Fruit fly (Drosophila melanogaster) whole organism, embryonic: ENCODE data around the gene CG45049.

Source experiments
- Atf3 ChIP-seq: fragments of 200-800 bp; sonication (Bioruptor generic); optimal IDR thresholded peaks from 3 replicates; lab custom pipeline; 2016; ENCODE audit warnings: missing biosample characterization, missing genetic modification characterization
- Atf6 ChIP-seq: fragments of 200-800 bp; sonication (Bioruptor generic); IDR thresholded peaks from 2 replicates; pipeline ENCODE4 v1.3.6; 2022; ENCODE audit warnings: missing biosample characterization, missing genetic modification characterization
- B-H2 ChIP-seq: fragments of 200-800 bp; sonication (Bioruptor generic); optimal IDR thresholded peaks from 2 replicates; lab custom pipeline; 2018; ENCODE audit warnings: missing biosample characterization, mild to moderate bottlenecking, missing genetic modification characterization
- BtbVII ChIP-seq: fragments of 200-800 bp; sonication (Bioruptor generic); optimal IDR thresholded peaks from 3 replicates; lab custom pipeline; 2017; ENCODE audit warnings: missing biosample characterization, mild to moderate bottlenecking, missing genetic modification characterization
- CG11085 ChIP-seq: fragments of 200-800 bp; sonication (Bioruptor generic); IDR thresholded peaks from 2 replicates; pipeline ENCODE4 v1.3.6; 2022; ENCODE audit warnings: missing biosample characterization, missing genetic modification characterization
- CG11093 ChIP-seq: fragments of 200-800 bp; sonication (Bioruptor generic); IDR thresholded peaks from 3 replicates; pipeline ENCODE4 v1.3.6; 2022; ENCODE audit warnings: missing biosample characterization, missing genetic modification characterization
- CG11456 ChIP-seq: fragments of 200-800 bp; sonication (Bioruptor generic); IDR thresholded peaks from 3 replicates; pipeline ENCODE4 v1.3.6; 2022; ENCODE audit warnings: missing biosample characterization, missing genetic modification characterization
- CG12744 ChIP-seq: fragments of 200-800 bp; sonication (Bioruptor generic); optimal IDR thresholded peaks from 2 replicates; lab custom pipeline; 2016; ENCODE audit warnings: missing biosample characterization, missing genetic modification characterization
- CG13287 ChIP-seq: fragments of 200-800 bp; sonication (Bioruptor generic); IDR thresholded peaks from 2 replicates; pipeline ENCODE4 v1.3.6; 2022; ENCODE audit warnings: missing biosample characterization, missing genetic modification characterization; ENCODE audit not compliant: partially characterized antibody
- CG14014 ChIP-seq: fragments of 200-800 bp; sonication (Bioruptor generic); IDR thresholded peaks from 2 replicates; pipeline ENCODE4 v1.3.6; 2022; ENCODE audit warnings: missing biosample characterization, missing genetic modification characterization
- CG14965 ChIP-seq: fragments of 200-800 bp; sonication (Bioruptor generic); optimal IDR thresholded peaks from 2 replicates; lab custom pipeline; 2016; ENCODE audit warnings: missing biosample characterization, missing genetic modification characterization, borderline replicate concordance
- CG15696 ChIP-seq: fragments of 200-800 bp; sonication (Bioruptor generic); optimal IDR thresholded peaks from 2 replicates; lab custom pipeline; 2019; ENCODE audit warnings: missing biosample characterization, mild to moderate bottlenecking, missing genetic modification characterization, moderate library complexity
- CG16815 ChIP-seq: fragments of 200-800 bp; sonication (Bioruptor generic); optimal IDR thresholded peaks from 3 replicates; lab custom pipeline; 2017; ENCODE audit warnings: missing biosample characterization, mild to moderate bottlenecking, missing genetic modification characterization
- CG17802 ChIP-seq: fragments of 200-800 bp; sonication (Bioruptor generic); optimal IDR thresholded peaks from 2 replicates; lab custom pipeline; 2018; ENCODE audit warnings: missing biosample characterization, mild to moderate bottlenecking, missing genetic modification characterization, moderate library complexity
- CG31441 ChIP-seq: fragments of 200-800 bp; sonication (Bioruptor generic); IDR thresholded peaks from 2 replicates; pipeline ENCODE4 v1.3.6; 2022; ENCODE audit warnings: missing biosample characterization, missing genetic modification characterization
- CG3838 ChIP-seq: fragments of 200-800 bp; sonication (Bioruptor generic); optimal IDR thresholded peaks from 3 replicates; lab custom pipeline; 2016; ENCODE audit warnings: missing biosample characterization, missing genetic modification characterization
- CG42726 ChIP-seq: fragments of 200-800 bp; sonication (Bioruptor generic); IDR thresholded peaks from 2 replicates; pipeline ENCODE4 v1.3.6; 2022; ENCODE audit warnings: missing biosample characterization, missing genetic modification characterization; ENCODE audit not compliant: partially characterized antibody
- CG4282 ChIP-seq: fragments of 200-800 bp; sonication (Bioruptor generic); optimal IDR thresholded peaks from 2 replicates; lab custom pipeline; 2016; ENCODE audit warnings: missing biosample characterization, missing genetic modification characterization
- CG4360 ChIP-seq: fragments of 200-800 bp; sonication (Bioruptor generic); IDR thresholded peaks from 2 replicates; pipeline ENCODE4 v1.3.6; 2022; ENCODE audit warnings: missing biosample characterization, missing genetic modification characterization
- CG4707 ChIP-seq: fragments of 200-800 bp; sonication (Bioruptor generic); optimal IDR thresholded peaks from 2 replicates; lab custom pipeline; 2018; ENCODE audit warnings: missing biosample characterization, mild to moderate bottlenecking, missing genetic modification characterization, moderate library complexity
- CG6683 ChIP-seq: fragments of 200-800 bp; sonication (Bioruptor generic); optimal IDR thresholded peaks from 2 replicates; lab custom pipeline; 2017; ENCODE audit warnings: missing biosample characterization, mild to moderate bottlenecking, missing genetic modification characterization, missing genetic modification reagents
- CG8924 ChIP-seq: fragments of 200-800 bp; optimal IDR thresholded peaks from 3 replicates; lab custom pipeline; 2019; ENCODE audit warnings: missing biosample characterization, mild to moderate bottlenecking, missing genetic modification characterization, moderate library complexity
- CG9609 ChIP-seq: fragments of 200-800 bp; sonication (Bioruptor generic); optimal IDR thresholded peaks from 3 replicates; lab custom pipeline; 2016; ENCODE audit warnings: missing biosample characterization, missing genetic modification characterization
- CG9932 ChIP-seq: fragments of 200-800 bp; sonication (Bioruptor generic); IDR thresholded peaks from 2 replicates; pipeline ENCODE4 v1.3.6; 2022; ENCODE audit warnings: missing biosample characterization, missing genetic modification characterization
- Camta ChIP-seq: fragments of 200-800 bp; sonication (Bioruptor generic); optimal IDR thresholded peaks from 2 replicates; lab custom pipeline; 2016; ENCODE audit warnings: missing biosample characterization, missing genetic modification characterization
- Dip3 ChIP-seq: fragments of 200-800 bp; sonication (Bioruptor generic); optimal IDR thresholded peaks from 3 replicates; lab custom pipeline; 2016; ENCODE audit warnings: missing biosample characterization, missing genetic modification characterization
- Drgx ChIP-seq: fragments of 200-800 bp; sonication (Bioruptor generic); IDR thresholded peaks from 2 replicates; pipeline ENCODE4 v1.3.6; 2022; ENCODE audit warnings: missing biosample characterization, missing genetic modification characterization
- Ets65A ChIP-seq: fragments of 200-800 bp; sonication (Bioruptor generic); peaks from one replicate; lab custom pipeline; 2016; ENCODE audit warnings: missing biosample characterization, missing genetic modification characterization
- HHEX ChIP-seq: fragments of 200-800 bp; sonication (Bioruptor generic); optimal IDR thresholded peaks from 3 replicates; lab custom pipeline; 2017; ENCODE audit warnings: missing biosample characterization, mild to moderate bottlenecking, missing genetic modification characterization, missing genetic modification reagents
- Hey ChIP-seq: fragments of 200-800 bp; sonication (Bioruptor generic); optimal IDR thresholded peaks from 3 replicates; lab custom pipeline; 2018; ENCODE audit warnings: missing biosample characterization, mild to moderate bottlenecking, missing genetic modification characterization
- Myb ChIP-seq: fragments of 200-800 bp; sonication (Bioruptor generic); optimal IDR thresholded peaks from 2 replicates; lab custom pipeline; 2016; ENCODE audit warnings: missing biosample characterization, missing genetic modification characterization
- PHDP ChIP-seq: fragments of 200-800 bp; sonication (Bioruptor generic); optimal IDR thresholded peaks from 3 replicates; lab custom pipeline; 2018; ENCODE audit warnings: missing biosample characterization, mild to moderate bottlenecking, missing genetic modification characterization, moderate library complexity
- YL-1 ChIP-seq: fragments of 200-800 bp; sonication (Bioruptor generic); optimal IDR thresholded peaks from 3 replicates; lab custom pipeline; 2017; ENCODE audit warnings: missing biosample characterization, mild to moderate bottlenecking, missing genetic modification characterization
- aop ChIP-seq: fragments of 200-800 bp; sonication (Bioruptor generic); IDR thresholded peaks from 2 replicates; pipeline ENCODE4 v1.3.6; 2022; ENCODE audit warnings: missing biosample characterization, missing genetic modification characterization
- dimm ChIP-seq: fragments of 200-800 bp; sonication (Bioruptor generic); IDR thresholded peaks from 2 replicates; pipeline ENCODE4 v1.3.6; 2022; ENCODE audit warnings: missing biosample characterization, missing genetic modification characterization
- disco-r ChIP-seq: fragments of 200-800 bp; sonication (Bioruptor generic); optimal IDR thresholded peaks from 2 replicates; lab custom pipeline; 2016; ENCODE audit warnings: missing biosample characterization, missing genetic modification characterization
- gcm2 ChIP-seq: fragments of 200-800 bp; sonication (Bioruptor generic); optimal IDR thresholded peaks from 2 replicates; lab custom pipeline; 2016; ENCODE audit warnings: missing biosample characterization, missing genetic modification characterization
- gem ChIP-seq: fragments of 200-800 bp; sonication (Bioruptor generic); optimal IDR thresholded peaks from 2 replicates; lab custom pipeline; 2019; ENCODE audit warnings: missing biosample characterization, mild to moderate bottlenecking, missing genetic modification characterization, moderate library complexity
- h ChIP-seq: fragments of >200 bp; optimal IDR thresholded peaks from 2 replicates; lab custom pipeline; 2017
- ham ChIP-seq: fragments of 200-800 bp; sonication (Bioruptor generic); IDR thresholded peaks from 2 replicates; pipeline ENCODE4 v1.3.6; 2022; ENCODE audit warnings: missing biosample characterization, missing genetic modification characterization
- lov ChIP-seq, 2 experiments: fragments of 200-800 bp in 1 of 2; fragments of >200 bp in 1 of 2; sonication (Bioruptor generic) in 1 of 2; IDR thresholded peaks in 1 of 2; optimal IDR thresholded peaks in 1 of 2; 2 replicates in 1 of 2; 3 replicates in 1 of 2; pipeline versions ENCODE4 v1.3.6 to Lab custom; 2017 to 2022; ENCODE audit warnings: missing biosample characterization in 1 of 2, missing genetic modification characterization in 1 of 2
- maf-S ChIP-seq: fragments of 200-800 bp; sonication (Bioruptor generic); optimal IDR thresholded peaks from 2 replicates; lab custom pipeline; 2016; ENCODE audit warnings: missing biosample characterization, missing genetic modification characterization
- pho ChIP-seq: fragments of 200-800 bp; sonication (Bioruptor generic); optimal IDR thresholded peaks from 2 replicates; lab custom pipeline; 2016; ENCODE audit warnings: missing biosample characterization, missing genetic modification characterization
- run ChIP-seq: fragments of 200-800 bp; sonication (Bioruptor generic); optimal IDR thresholded peaks from 3 replicates; lab custom pipeline; 2018; ENCODE audit warnings: missing biosample characterization, mild to moderate bottlenecking, missing genetic modification characterization
- salm ChIP-seq: fragments of 200-800 bp; sonication (Bioruptor generic); optimal IDR thresholded peaks from 2 replicates; lab custom pipeline; 2018; ENCODE audit warnings: missing biosample characterization, mild to moderate bottlenecking, missing genetic modification characterization
- shn ChIP-seq: fragments of 200-800 bp; sonication (Bioruptor generic); optimal IDR thresholded peaks from 3 replicates; lab custom pipeline; 2016; ENCODE audit warnings: missing biosample characterization, missing genetic modification characterization
- wek ChIP-seq: fragments of 200-800 bp; sonication (Bioruptor generic); optimal IDR thresholded peaks from 3 replicates; lab custom pipeline; 2018; ENCODE audit warnings: missing biosample characterization, mild to moderate bottlenecking, missing genetic modification characterization, moderate library complexity
- zen ChIP-seq: fragments of 200-800 bp; sonication (Bioruptor generic); optimal IDR thresholded peaks from 3 replicates; lab custom pipeline; 2018; ENCODE audit warnings: missing biosample characterization, mild to moderate bottlenecking, missing genetic modification characterization, moderate library complexity
- zf30C ChIP-seq: fragments of 200-800 bp; sonication (Bioruptor generic); optimal IDR thresholded peaks from 3 replicates; lab custom pipeline; 2018; ENCODE audit warnings: missing biosample characterization, mild to moderate bottlenecking, missing genetic modification characterization

Gene CG45049

DNA sequence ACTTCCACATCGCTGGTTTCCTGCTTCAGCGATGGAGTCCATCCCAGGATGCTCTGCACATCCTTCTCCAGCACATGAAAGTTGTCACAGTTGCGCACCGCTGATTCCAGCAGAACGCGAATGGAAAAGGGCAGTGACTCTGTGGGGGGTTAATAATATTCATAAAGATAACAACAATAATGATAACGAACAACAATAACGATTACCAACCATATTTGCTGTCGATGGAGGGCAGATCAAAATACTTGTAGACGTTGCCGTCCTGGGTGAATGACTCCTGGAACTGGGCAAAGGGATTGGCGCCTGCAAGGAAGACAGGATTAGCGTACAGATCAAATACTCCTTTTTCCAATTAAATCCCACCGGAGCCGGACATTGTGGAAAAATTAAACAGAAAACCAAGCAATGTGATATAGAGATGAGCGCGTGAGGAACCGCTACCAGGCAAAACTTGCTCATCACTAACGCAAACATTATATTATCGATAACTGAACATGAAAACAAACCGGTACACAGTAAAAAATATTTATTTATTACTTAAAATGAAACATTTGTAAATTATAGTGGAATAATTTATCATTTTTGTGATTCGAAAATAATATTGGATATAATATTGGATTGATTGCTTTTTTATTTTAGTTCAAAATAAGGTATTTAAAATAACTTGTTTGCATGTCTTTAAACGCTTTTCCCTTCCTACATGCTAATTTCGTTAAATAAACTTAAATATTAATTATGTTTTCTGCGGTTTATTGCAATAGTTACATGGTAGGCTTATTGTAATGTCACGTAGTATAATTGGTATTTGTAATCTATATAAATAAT, 2.4 kb upstream of the CG45049 start, which contains the start of gene Irp-1A (continued):
- TF ChIP-seq dimm (GFP tag; lab: Robert Waterston, UW) (no peak), CG12744 (GFP tag; lab: Kevin White, UChicago) (no peak), pho (GFP tag; lab: Kevin White, UChicago) (peak; percentile 52), Camta (GFP tag; lab: Kevin White, UChicago) (peak; percentile 22), CG31441 (GFP tag; lab: Robert Waterston, UW) (peak; percentile 87), salm (tag; lab: Kevin White, UChicago) (peak; percentile 62), CG4282 (GFP tag; lab: Kevin White, UChicago) (no peak), CG14014 (peak; percentile 81), maf-S (no peak), Atf3 (GFP tag; lab: Kevin White, UChicago) (no peak), h (no peak), CG9609 (GFP tag; lab: Kevin White, UChicago) (peak; percentile 23), CG17802 (no peak), gcm2 (GFP tag; lab: Kevin White, UChicago) (peak; percentile 3), CG4707 (GFP tag; lab: Kevin White, UChicago) (no peak), CG4360 (GFP tag; lab: Robert Waterston, UW) (peak; percentile 5; the same call in 1 of the 2 replicates), CG9932 (GFP tag; lab: Robert Waterston, UW) (peak; percentile 84), YL-1 (GFP tag; lab: Kevin White, UChicago) (peak; percentile 83), CG6683 (GFP tag; lab: Kevin White, UChicago) (peak; percentile 66), CG11456 (peak; percentile 73; the same call in 2 of the 3 replicates), CG42726 (GFP tag; lab: Robert Waterston, UW) (peak; percentile 22; the same call in 1 of the 2 replicates), CG11085 (GFP tag; lab: Robert Waterston, UW) (peak; percentile 62), Hey (no peak), CG14965 (GFP tag; lab: Kevin White, UChicago) (no peak), ham (GFP tag; lab: Robert Waterston, UW) (no peak), zen (tag; lab: Kevin White, UChicago) (peak; percentile 57), disco-r (GFP tag; lab: Kevin White, UChicago) (no peak), CG16815 (GFP tag; lab: Kevin White, UChicago) (peak; percentile 12), run (tag; lab: Kevin White, UChicago) (peak; percentile 67), CG3838 (GFP tag; lab: Kevin White, UChicago) (no peak), CG11093 (GFP tag; lab: Robert Waterston, UW) (no peak), Myb (peak; percentile 41), zf30C (GFP tag; lab: Kevin White, UChicago) (peak; percentile 96), CG13287 (GFP tag; lab: Robert Waterston, UW) (peak; percentile 89), aop (GFP tag; lab: Robert Waterston, UW) (no peak), Dip3 (GFP tag; lab: Kevin White, UChicago) (no peak), Atf6 (GFP tag; lab: Robert Waterston, UW) (peak; percentile 83), CG15696 (tag; lab: Kevin White, UChicago) (peak; percentile 60), HHEX (peak; percentile 60), PHDP (tag; lab: Kevin White, UChicago) (peak; percentile 90), Ets65A (GFP tag; lab: Kevin White, UChicago) (no peak), BtbVII (GFP tag; lab: Kevin White, UChicago) (peak; percentile 30), B-H2 (peak; percentile 53), wek (no peak), lov (optimal IDR thresholded peaks at IDR 0.05; lab: Kevin White, UChicago) (no peak), lov (GFP tag; IDR thresholded peaks at IDR 0.05; lab: Robert Waterston, UW) (0 out of 3 replicates have a peak, but pooled peaks have one; percentile 57), shn (no peak), gem (tag; lab: Kevin White, UChicago) (peak; percentile 90), CG8924 (tag; lab: Kevin White, UChicago) (peak; percentile 88), Drgx (GFP tag; lab: Robert Waterston, UW) (peak; percentile 68)
